ENCODE assay signal across 3 fruit fly cellular contexts in genomic region chr2L:6671409-6671808, dm6.
A peak's percentile ranks its signal among the peaks of the same experiment; 100 is the strongest.
TF ChIP-seq lines count a peak whose summit lies in the region.

No protein-coding gene starts in this region.

- TF ChIP-seq CTCF in whole organism, embryonic (GFP tag; optimal IDR thresholded peaks at IDR 0.05; lab: Kevin White, UChicago) = no peak

TF ChIP-seq in whole organism, embryonic, 481 proteins besides CTCF, POLR2A, EP300 and RAD21:
- TF ChIP-seq sd (tag; optimal IDR thresholded peaks at IDR 0.05; lab: Kevin White, UChicago) = peak; percentile 73
- no peak for TF ChIP-seq Nf-YB (GFP tag; optimal IDR thresholded peaks at IDR 0.05; lab: Kevin White, UChicago)
- peak; percentile 35 for TF ChIP-seq CG12769 (tag; optimal IDR thresholded peaks at IDR 0.05; lab: Kevin White, UChicago)
- TF ChIP-seq CG13123 (GFP tag; optimal IDR thresholded peaks at IDR 0.05; lab: Kevin White, UChicago) = no peak
- peak; percentile 48 for TF ChIP-seq sens (GFP tag; lab: Kevin White, UChicago)
- no peak for TF ChIP-seq danr (GFP tag; IDR thresholded peaks at IDR 0.05; lab: Robert Waterston, UW)
- TF ChIP-seq wek (GFP tag; optimal IDR thresholded peaks at IDR 0.05; lab: Kevin White, UChicago) = no peak
- peak; percentile 55 for TF ChIP-seq sug (tag; optimal IDR thresholded peaks at IDR 0.05; lab: Kevin White, UChicago)
- TF ChIP-seq Deaf1 (tag; optimal IDR thresholded peaks at IDR 0.05; lab: Kevin White, UChicago) = peak; percentile 46
- TF ChIP-seq CG16815 (GFP tag; optimal IDR thresholded peaks at IDR 0.05; lab: Kevin White, UChicago) = no peak
- TF ChIP-seq CG32532 (GFP tag; IDR thresholded peaks at IDR 0.05; lab: Robert Waterston, UW) = no peak
- TF ChIP-seq CG6175 (GFP tag; IDR thresholded peaks at IDR 0.05; lab: Robert Waterston, UW) = 0 out of 3 replicates have a peak, but pooled peaks have one; percentile 25

TF ChIP-seq in whole organism, prepupa, 60 proteins besides CTCF, POLR2A, EP300 and RAD21:
- TF ChIP-seq svp (GFP tag; lab: Kevin White, UChicago) (peak; percentile 55), Sox15 (GFP tag; optimal IDR thresholded peaks at IDR 0.05; lab: Kevin White, UChicago) (no peak), CG4318 (GFP tag; optimal IDR thresholded peaks at IDR 0.05; lab: Kevin White, UChicago) (no peak), fkh (GFP tag; optimal IDR thresholded peaks at IDR 0.05; lab: Kevin White, UChicago) (peak; percentile 11), CG8119 (GFP tag; IDR thresholded peaks at IDR 0.05; lab: Robert Waterston, UW) (no peak), acj6 (GFP tag; optimal IDR thresholded peaks at IDR 0.05; lab: Kevin White, UChicago) (no peak), vri (GFP tag; optimal IDR thresholded peaks at IDR 0.05; lab: Kevin White, UChicago) (no peak)
TF ChIP-seq in whole organism, prepupa: peak in this region for 2.

TF ChIP-seq in whole organism, pupa, 21 proteins besides CTCF, POLR2A, EP300 and RAD21:
- TF ChIP-seq CG32121 (GFP tag; IDR thresholded peaks at IDR 0.05; lab: Robert Waterston, UW) = peak; percentile 11; the same call in 1 of the 2 replicates
- TF ChIP-seq CG34367 (tag; optimal IDR thresholded peaks at IDR 0.05; lab: Kevin White, UChicago) = no peak
- TF ChIP-seq EcR (GFP tag; optimal IDR thresholded peaks at IDR 0.05; lab: Kevin White, UChicago) = peak; percentile 36
TF ChIP-seq in whole organism, pupa: peak in this region for 2.
